Worm (Caenorhabditis elegans): ENCODE results near the gene mev-1.

DNA sequence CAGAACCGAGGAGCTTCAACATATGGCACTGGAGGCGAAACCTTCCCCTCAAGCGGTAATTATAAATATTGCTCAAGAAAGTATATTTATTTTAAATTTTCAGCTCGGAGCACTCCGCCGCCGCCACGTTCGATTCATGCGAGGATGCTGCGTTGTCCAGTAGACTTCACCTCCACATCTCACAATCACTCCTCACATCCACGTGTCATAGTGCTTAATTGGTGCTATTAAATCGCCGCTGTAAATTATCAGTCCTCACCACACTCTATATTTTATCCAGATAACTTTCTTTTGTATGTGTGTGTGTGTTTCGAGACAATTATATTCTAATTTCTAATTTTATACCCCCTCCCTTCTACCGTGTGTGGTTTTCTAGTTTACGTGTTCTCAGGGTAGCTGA, 20.5 kb downstream of the mev-1 start:
- TF ChIP-seq skn-1 (tag; optimal IDR thresholded peaks at IDR 0.05): no peak
- TF ChIP-seq dpl-1 (GFP tag; optimal IDR thresholded peaks at IDR 0.05): no peak
- no peak for TF ChIP-seq pqm-1 (tag; optimal IDR thresholded peaks at IDR 0.05)
- no peak for TF ChIP-seq nhr-42 (GFP tag; IDR thresholded peaks at IDR 0.05)
- TF ChIP-seq tra-1 (GFP tag; IDR thresholded peaks at IDR 0.05): no peak
- no peak for TF ChIP-seq ceh-62 (tag; optimal IDR thresholded peaks at IDR 0.05)
- TF ChIP-seq cey-2 (tag; optimal IDR thresholded peaks at IDR 0.05; ENCODE audit: borderline replicate concordance, insufficient read depth): no peak

Data from whole organism, L4 larva.